Fruit fly (Drosophila melanogaster): ENCODE measurements around the gene CG15765.

CG15765 gene

DNA sequence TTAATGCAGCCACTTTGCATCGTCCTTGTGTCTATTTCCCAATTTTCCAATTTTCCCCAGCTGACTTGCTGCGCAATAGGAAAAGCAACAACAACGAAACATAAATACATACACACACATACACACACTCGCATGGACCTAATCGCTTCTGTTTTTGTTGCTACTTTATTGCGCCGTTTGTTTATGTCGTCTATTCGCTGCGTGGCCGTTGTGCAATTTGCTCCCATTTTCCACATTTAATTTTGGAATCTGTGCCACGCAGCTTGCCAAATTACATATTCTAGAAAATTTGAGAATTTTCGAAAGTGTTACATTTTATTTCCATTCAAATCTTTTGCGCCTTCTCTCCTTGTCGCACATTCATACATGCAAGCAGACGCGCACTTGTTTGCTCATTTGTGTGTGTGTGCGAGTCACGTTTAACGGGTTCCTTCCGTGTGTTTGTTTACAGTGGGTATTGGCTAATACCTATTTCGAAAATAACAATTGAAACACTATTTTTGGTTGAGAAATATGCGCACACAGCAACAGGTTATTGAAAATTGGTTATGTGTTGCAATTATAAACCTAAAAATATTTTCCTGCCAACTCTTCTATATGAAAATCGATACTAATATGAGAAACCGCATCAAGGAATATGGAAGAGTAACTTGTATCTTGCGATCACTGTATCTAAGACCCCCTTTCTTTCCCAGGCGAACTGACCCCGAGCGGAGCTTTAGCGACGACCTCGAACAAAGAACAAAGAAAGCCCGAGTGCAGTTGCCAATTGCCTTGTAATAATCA is 62.0 kb downstream of the CG15765 start (continued):
- TF ChIP-seq dimm (GFP tag; IDR thresholded peaks at IDR 0.05) (no peak), Dek (tag; optimal IDR thresholded peaks at IDR 0.05) (peak; percentile 27), CG17802 (tag; optimal IDR thresholded peaks at IDR 0.05) (no peak), CG11456 (GFP tag; IDR thresholded peaks at IDR 0.05) (peak; percentile 33; the same call in 1 of the 3 replicates), CG9817 (tag; optimal IDR thresholded peaks at IDR 0.05) (peak; percentile 39), CG13775 (GFP tag; optimal IDR thresholded peaks at IDR 0.05) (peak; percentile 8), sens-2 (GFP tag; IDR thresholded peaks at IDR 0.05) (no peak), CG14710 (tag; optimal IDR thresholded peaks at IDR 0.05) (peak; percentile 32), CG10462 (GFP tag; optimal IDR thresholded peaks at IDR 0.05) (no peak), CG15601 (tag; optimal IDR thresholded peaks at IDR 0.05) (peak; percentile 51), crc (GFP tag; optimal IDR thresholded peaks at IDR 0.05) (no peak), Hr78 (GFP tag; optimal IDR thresholded peaks at IDR 0.05) (peak in 1 of 2 experiments; percentile 65), lmd (GFP tag; IDR thresholded peaks at IDR 0.05) (peak; percentile 53; the same call in 1 of the 2 replicates), CG33557 (GFP tag; optimal IDR thresholded peaks at IDR 0.05) (peak; percentile 3), salm (tag; optimal IDR thresholded peaks at IDR 0.05) (no peak), sna (GFP tag; IDR thresholded peaks at IDR 0.05; ENCODE audit: partially characterized antibody) (no peak), CG18764 (GFP tag; optimal IDR thresholded peaks at IDR 0.05) (no peak), CG32767 (GFP tag; IDR thresholded peaks at IDR 0.05) (no peak), ab (GFP tag; optimal IDR thresholded peaks at IDR 0.05) (no peak), D (optimal IDR thresholded peaks at IDR 0.05) (no peak), D (GFP tag; optimal IDR thresholded peaks at IDR 0.05) (peak; percentile 32), kay (GFP tag; optimal IDR thresholded peaks at IDR 0.05) (no peak), bab2 (GFP tag; optimal IDR thresholded peaks at IDR 0.05) (peak; percentile 59), CG9437 (GFP tag; optimal IDR thresholded peaks at IDR 0.05) (peak; percentile 43), CG10274 (GFP tag; optimal IDR thresholded peaks at IDR 0.05) (no peak), CG6813 (GFP tag; optimal IDR thresholded peaks at IDR 0.05) (peak; percentile 8), CG11723 (GFP tag; optimal IDR thresholded peaks at IDR 0.05) (peak; percentile 5), bbx (GFP tag; IDR thresholded peaks at IDR 0.05; ENCODE audit: partially characterized antibody) (no peak), fd102C (GFP tag; optimal IDR thresholded peaks at IDR 0.05) (peak; percentile 8), Aef1 (GFP tag; IDR thresholded peaks at IDR 0.05) (no peak; the same call in 2 of the 3 replicates), CG1233 (GFP tag; optimal IDR thresholded peaks at IDR 0.05) (peak; percentile 18), Hsf (GFP tag; optimal IDR thresholded peaks at IDR 0.05) (peak; percentile 49), jigr1 (GFP tag; IDR thresholded peaks at IDR 0.05) (no peak), fu2 (GFP tag; optimal IDR thresholded peaks at IDR 0.05) (peak; percentile 29), ato (GFP tag; IDR thresholded peaks at IDR 0.05; ENCODE audit: partially characterized antibody) (no peak), CG8944 (GFP tag; optimal IDR thresholded peaks at IDR 0.05) (peak; percentile 17), CG10321 (GFP tag; IDR thresholded peaks at IDR 0.05) (no peak), CG10147 (GFP tag; optimal IDR thresholded peaks at IDR 0.05) (peak; percentile 34), ham (GFP tag; IDR thresholded peaks at IDR 0.05) (no peak), CG15514 (GFP tag; optimal IDR thresholded peaks at IDR 0.05) (no peak), Lhr (GFP tag; optimal IDR thresholded peaks at IDR 0.05) (no peak), CG4424 (GFP tag; optimal IDR thresholded peaks at IDR 0.05) (peak; percentile 44), Hmx (GFP tag; optimal IDR thresholded peaks at IDR 0.05) (no peak), CG6791 (GFP tag; IDR thresholded peaks at IDR 0.05; ENCODE audit: partially characterized antibody) (no peak), CG8290 (GFP tag; optimal IDR thresholded peaks at IDR 0.05) (no peak), CG8290 (tag; optimal IDR thresholded peaks at IDR 0.05) (peak in 1 of 2 experiments; percentile 78), Rfx (GFP tag; IDR thresholded peaks at IDR 0.05) (peak; percentile 72), CG13424 (tag; optimal IDR thresholded peaks at IDR 0.05) (peak; percentile 58), CG10979 (tag; optimal IDR thresholded peaks at IDR 0.05) (peak; percentile 50)
